Fruit fly (Drosophila melanogaster) whole organism, pupa: ENCODE measurements around the gene Ndfip.
A peak's percentile ranks its signal among the peaks of the same experiment; 100 is the strongest.

ENCODE experiments used
- CG10348 ChIP-seq: fragments of 200-800 bp; sonication (Bioruptor generic); IDR thresholded peaks from 2 replicates; pipeline ENCODE4 v1.3.6; 2022; ENCODE audit warnings: missing biosample characterization, missing genetic modification characterization
- CG12605 ChIP-seq: fragments of 200-800 bp; sonication (Bioruptor generic); IDR thresholded peaks from 2 replicates; pipeline ENCODE4 v1.3.6; 2022; ENCODE audit warnings: missing biosample characterization, missing genetic modification characterization
- CG13204 ChIP-seq: fragments of 200-800 bp; sonication (Bioruptor generic); optimal IDR thresholded peaks from 2 replicates; lab custom pipeline; 2018; ENCODE audit warnings: missing biosample characterization, mild to moderate bottlenecking, missing genetic modification characterization, moderate library complexity
- CG14655 ChIP-seq: fragments of 200-800 bp; sonication (Bioruptor generic); optimal IDR thresholded peaks from 3 replicates; lab custom pipeline; 2017; ENCODE audit warnings: mild to moderate bottlenecking, missing biosample characterization, missing genetic modification reagents, missing genetic modification characterization
- CG15710 ChIP-seq: fragments of 200-800 bp; sonication (Bioruptor generic); optimal IDR thresholded peaks from 2 replicates; lab custom pipeline; 2018; ENCODE audit warnings: missing biosample characterization, mild to moderate bottlenecking, missing genetic modification characterization, moderate library complexity
- CG17806 ChIP-seq: fragments of 200-800 bp; sonication (Bioruptor generic); optimal IDR thresholded peaks from 2 replicates; lab custom pipeline; 2018; ENCODE audit warnings: missing biosample characterization, mild to moderate bottlenecking, missing genetic modification characterization, moderate library complexity
- CG32121 ChIP-seq: fragments of 200-800 bp; sonication (Bioruptor generic); IDR thresholded peaks from 2 replicates; pipeline ENCODE4 v1.3.6; 2022; ENCODE audit warnings: missing biosample characterization, missing genetic modification characterization
- CG34367 ChIP-seq: fragments of 200-800 bp; sonication (Bioruptor generic); optimal IDR thresholded peaks from 2 replicates; lab custom pipeline; 2018; ENCODE audit warnings: missing biosample characterization, mild to moderate bottlenecking, missing genetic modification characterization
- CG4496 ChIP-seq: fragments of 200-800 bp; sonication (Bioruptor generic); IDR thresholded peaks from 3 replicates; pipeline ENCODE4 v1.3.6; 2022; ENCODE audit warnings: missing biosample characterization, missing genetic modification characterization
- CG8159 ChIP-seq: fragments of 200-800 bp; sonication (Bioruptor generic); optimal IDR thresholded peaks from 3 replicates; lab custom pipeline; 2018; ENCODE audit warnings: missing biosample characterization, mild to moderate bottlenecking, missing genetic modification characterization, moderate library complexity
- CG8301 ChIP-seq: fragments of 200-800 bp; sonication (Bioruptor generic); optimal IDR thresholded peaks from 2 replicates; lab custom pipeline; 2018; ENCODE audit warnings: missing biosample characterization, mild to moderate bottlenecking, missing genetic modification characterization
- CG9948 ChIP-seq: fragments of 200-800 bp; sonication (Bioruptor generic); optimal IDR thresholded peaks from 2 replicates; lab custom pipeline; 2018; ENCODE audit warnings: missing biosample characterization, mild to moderate bottlenecking, missing genetic modification characterization, moderate library complexity
- D1 ChIP-seq: fragments of 200-800 bp; sonication (Bioruptor generic); optimal IDR thresholded peaks from 2 replicates; lab custom pipeline; 2018; ENCODE audit warnings: missing biosample characterization, mild to moderate bottlenecking, missing genetic modification characterization, moderate library complexity
- EcR ChIP-seq: fragments of 200-800 bp; sonication (Bioruptor generic); optimal IDR thresholded peaks from 3 replicates; lab custom pipeline; 2019; ENCODE audit warnings: missing biosample characterization, missing genetic modification characterization, mild to moderate bottlenecking, moderate library complexity, missing genetic modification reagents
- Ets98B ChIP-seq: fragments of 200-800 bp; sonication (Bioruptor generic); IDR thresholded peaks from 2 replicates; pipeline ENCODE4 v1.3.6; 2022; ENCODE audit warnings: missing biosample characterization, missing genetic modification characterization
- Pif1A ChIP-seq: fragments of 200-800 bp; sonication (Bioruptor generic); optimal IDR thresholded peaks from 3 replicates; lab custom pipeline; 2016; ENCODE audit warnings: missing biosample characterization, missing genetic modification characterization
- Pif1B ChIP-seq: fragments of 200-800 bp; sonication (Bioruptor generic); optimal IDR thresholded peaks from 3 replicates; lab custom pipeline; 2016; ENCODE audit warnings: missing biosample characterization, missing genetic modification characterization
- Snoo ChIP-seq: fragments of 200-800 bp; sonication (Bioruptor generic); optimal IDR thresholded peaks from 3 replicates; lab custom pipeline; 2017; ENCODE audit warnings: missing biosample characterization, mild to moderate bottlenecking, missing genetic modification characterization, inconsistent platforms
- fd96Ca ChIP-seq: fragments of 200-800 bp; sonication (Bioruptor generic); IDR thresholded peaks from 3 replicates; pipeline ENCODE4 v1.3.6; 2022; ENCODE audit warnings: missing biosample characterization, missing genetic modification characterization
- gl ChIP-seq: fragments of 200-800 bp; sonication (Bioruptor generic); optimal IDR thresholded peaks from 2 replicates; lab custom pipeline; 2018; ENCODE audit warnings: missing biosample characterization, mild to moderate bottlenecking, missing genetic modification characterization
- rn ChIP-seq: fragments of 200-800 bp; sonication (Bioruptor generic); IDR thresholded peaks from 2 replicates; pipeline ENCODE4 v1.3.6; 2022; ENCODE audit warnings: missing biosample characterization, missing genetic modification characterization

The Ndfip gene

dm6 chr3L:17642017-17642416 is 12.1 kb downstream of the Ndfip start:
- TF ChIP-seq CG9948 (no peak), CG13204 (GFP tag; lab: Kevin White, UChicago) (no peak), Ets98B (GFP tag; lab: Robert Waterston, UW) (no peak), EcR (GFP tag; lab: Kevin White, UChicago) (no peak), CG34367 (tag; lab: Kevin White, UChicago) (no peak), CG12605 (GFP tag; lab: Robert Waterston, UW) (no peak), CG8159 (tag; lab: Kevin White, UChicago) (no peak), CG17806 (tag; lab: Kevin White, UChicago) (no peak), Pif1B (no peak), fd96Ca (GFP tag; lab: Robert Waterston, UW) (no peak), Snoo (tag; lab: Kevin White, UChicago) (no peak), D1 (tag; lab: Kevin White, UChicago) (no peak)

DNA sequence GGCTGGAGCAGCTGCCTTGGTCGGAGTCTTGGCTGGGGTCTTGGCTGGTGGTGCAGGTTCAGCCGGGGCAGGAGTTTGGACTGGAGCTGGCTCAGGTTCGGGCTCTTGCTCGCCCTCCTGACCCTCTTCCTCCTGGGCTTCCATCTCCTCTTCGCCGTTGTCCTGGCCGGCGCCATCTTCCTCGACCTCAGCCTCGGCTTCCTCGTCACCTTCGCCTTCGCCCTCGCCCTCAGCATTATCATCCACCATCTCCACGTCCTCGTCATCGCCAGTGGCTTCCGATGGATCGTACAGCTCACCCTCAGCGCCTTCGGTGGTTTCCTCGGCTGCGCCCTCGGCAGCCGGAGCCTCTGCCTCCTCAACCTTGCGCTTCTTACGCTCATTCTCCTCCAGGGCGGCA is 15.4 kb downstream of the Ndfip start:
- TF ChIP-seq D1 (tag; lab: Kevin White, UChicago) (no peak), Pif1A (GFP tag; lab: Kevin White, UChicago) (no peak), fd96Ca (GFP tag; lab: Robert Waterston, UW) (no peak), rn (GFP tag; lab: Robert Waterston, UW) (no peak), EcR (GFP tag; lab: Kevin White, UChicago) (no peak), CG8159 (tag; lab: Kevin White, UChicago) (no peak), Snoo (tag; lab: Kevin White, UChicago) (no peak), CG15710 (tag; lab: Kevin White, UChicago) (no peak), CG9948 (no peak), CG32121 (GFP tag; lab: Robert Waterston, UW) (no peak), gl (tag; lab: Kevin White, UChicago) (no peak), CG4496 (GFP tag; lab: Robert Waterston, UW) (no peak), CG10348 (GFP tag; lab: Robert Waterston, UW) (no peak), Pif1B (no peak)
- TF ChIP-seq, all 21 proteins: peak for 0

DNA sequence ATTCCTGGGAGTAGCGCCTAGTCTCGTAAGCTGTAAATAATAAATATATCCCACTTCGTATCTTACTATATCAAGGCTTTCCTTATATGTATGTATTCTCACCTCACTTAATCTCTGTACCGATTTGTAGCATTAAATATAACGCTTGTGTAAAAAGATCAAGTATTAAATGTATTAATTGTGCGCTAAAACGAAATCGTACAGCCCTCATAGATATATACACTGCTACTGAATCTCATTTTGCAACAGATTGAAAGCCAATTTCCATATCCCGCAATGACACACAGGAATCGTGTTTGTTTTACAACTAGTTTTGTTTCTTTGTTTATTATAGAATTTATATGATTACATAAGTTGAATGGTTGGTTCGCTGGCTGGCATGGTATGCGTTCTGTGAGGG is 16.3 kb downstream of the Ndfip start:
- TF ChIP-seq CG8301 (tag; lab: Kevin White, UChicago), result no peak
- TF ChIP-seq EcR (GFP tag; lab: Kevin White, UChicago), result peak; percentile 23

- no peak for TF ChIP-seq CG10348 (GFP tag; lab: Robert Waterston, UW)
- TF ChIP-seq Pif1B, result no peak
- TF ChIP-seq CG32121 (GFP tag; lab: Robert Waterston, UW), result peak; percentile 75
- TF ChIP-seq CG12605 (GFP tag; lab: Robert Waterston, UW), result no peak
- peak; percentile 39 for TF ChIP-seq CG13204 (GFP tag; lab: Kevin White, UChicago)
- TF ChIP-seq CG17806 (tag; lab: Kevin White, UChicago), result no peak
- TF ChIP-seq CG4496 (GFP tag; lab: Robert Waterston, UW), result peak; percentile 52
- TF ChIP-seq CG8159 (tag; lab: Kevin White, UChicago), result no peak
- no peak for TF ChIP-seq CG14655
These were observed 20.9 kb downstream of the Ndfip start, which contains the start of gene CG7497 for dm6 chr3L:17633142-17633541. CG7497 (plus strand) TSS chr3L:17633449.

DNA sequence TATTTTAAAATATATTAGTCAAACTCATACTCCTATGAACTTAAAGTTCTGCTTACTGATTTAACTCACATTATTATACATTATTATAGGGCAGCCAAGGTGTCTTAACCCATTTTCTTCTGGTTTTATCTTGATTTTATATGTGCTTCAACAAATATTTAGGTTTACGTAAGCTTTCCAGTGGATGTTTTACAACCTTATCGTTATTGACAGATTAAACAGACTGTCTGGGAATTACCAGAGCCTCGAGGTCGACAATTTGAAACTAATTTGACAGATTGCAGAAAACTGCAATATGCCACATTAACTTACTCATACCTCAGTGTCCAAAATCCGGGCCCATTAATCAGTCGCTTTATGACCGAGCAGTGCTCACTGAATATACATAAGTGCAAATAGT is 22.8 kb downstream of the Ndfip start:
- TF ChIP-seq CG4496 (GFP tag; lab: Robert Waterston, UW), result peak; percentile 48; the same call in 1 of the 3 replicates
- TF ChIP-seq Snoo (tag; lab: Kevin White, UChicago), result no peak
- no peak for TF ChIP-seq CG9948
- no peak for TF ChIP-seq Ets98B (GFP tag; lab: Robert Waterston, UW)
- TF ChIP-seq CG15710 (tag; lab: Kevin White, UChicago), result no peak
- TF ChIP-seq gl (tag; lab: Kevin White, UChicago), result peak; percentile 45
- TF ChIP-seq CG10348 (GFP tag; lab: Robert Waterston, UW), result no peak
- TF ChIP-seq Pif1A (GFP tag; lab: Kevin White, UChicago), result peak; percentile 35
- TF ChIP-seq EcR (GFP tag; lab: Kevin White, UChicago), result no peak
- no peak for TF ChIP-seq fd96Ca (GFP tag; lab: Robert Waterston, UW)
- no peak for TF ChIP-seq CG17806 (tag; lab: Kevin White, UChicago)
- peak; percentile 9 for TF ChIP-seq CG34367 (tag; lab: Kevin White, UChicago)
- TF ChIP-seq CG13204 (GFP tag; lab: Kevin White, UChicago), result no peak
- no peak for TF ChIP-seq CG32121 (GFP tag; lab: Robert Waterston, UW)
- TF ChIP-seq CG12605 (GFP tag; lab: Robert Waterston, UW), result no peak
- TF ChIP-seq D1 (tag; lab: Kevin White, UChicago), result no peak
- no peak for TF ChIP-seq CG8301 (tag; lab: Kevin White, UChicago)
- peak; percentile 30 for TF ChIP-seq Pif1B
- TF ChIP-seq CG8159 (tag; lab: Kevin White, UChicago), result no peak

DNA sequence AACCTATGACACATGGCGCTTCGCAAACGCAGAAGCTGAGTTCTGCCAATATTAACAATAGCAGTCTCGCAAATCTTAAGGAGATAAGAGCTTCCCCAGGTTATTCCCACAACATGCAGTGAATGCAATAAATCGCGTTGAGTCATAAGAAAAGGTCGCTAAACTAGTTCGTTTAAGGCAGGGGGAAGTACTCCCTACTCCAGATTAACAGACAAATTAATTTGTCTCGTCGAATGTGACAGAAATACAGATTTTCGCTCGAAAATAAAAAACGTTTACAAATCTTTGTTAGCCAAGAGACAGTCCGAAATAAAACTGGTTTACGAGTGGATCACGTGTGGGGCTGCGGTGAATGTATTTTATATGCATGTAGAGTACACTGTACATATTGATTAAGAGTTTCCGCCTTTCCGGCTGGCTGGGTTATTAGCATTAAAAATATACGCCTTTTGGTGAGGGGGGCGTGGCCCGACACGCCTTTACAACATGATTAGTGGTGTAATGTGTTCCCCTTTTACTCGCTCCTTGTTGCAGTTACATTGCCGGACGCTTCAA is 28.4 kb downstream of the Ndfip start:
- peak; percentile 84 for TF ChIP-seq EcR (GFP tag; lab: Kevin White, UChicago)
- TF ChIP-seq Snoo (tag; lab: Kevin White, UChicago), result peak; percentile 12
- TF ChIP-seq CG13204 (GFP tag; lab: Kevin White, UChicago), result no peak
- no peak for TF ChIP-seq gl (tag; lab: Kevin White, UChicago)
